Fruit fly (Drosophila melanogaster) whole organism, embryonic: ENCODE data around the gene CG4291.
A peak's percentile ranks its signal among the peaks of the same experiment; 100 is the strongest.

Experiments used
- CG10366 ChIP-seq: fragments of 200-800 bp; sonication (Bioruptor generic); IDR thresholded peaks from 2 replicates; pipeline ENCODE4 v1.3.6; 2022; ENCODE audit warnings: missing biosample characterization, missing genetic modification characterization
- CG11085 ChIP-seq: fragments of 200-800 bp; sonication (Bioruptor generic); IDR thresholded peaks from 2 replicates; pipeline ENCODE4 v1.3.6; 2022; ENCODE audit warnings: missing biosample characterization, missing genetic modification characterization
- CG11093 ChIP-seq: fragments of 200-800 bp; sonication (Bioruptor generic); IDR thresholded peaks from 3 replicates; pipeline ENCODE4 v1.3.6; 2022; ENCODE audit warnings: missing biosample characterization, missing genetic modification characterization
- CG12744 ChIP-seq: fragments of 200-800 bp; sonication (Bioruptor generic); optimal IDR thresholded peaks from 2 replicates; lab custom pipeline; 2016; ENCODE audit warnings: missing biosample characterization, missing genetic modification characterization
- CG13123 ChIP-seq: fragments of 200-800 bp; sonication (Bioruptor generic); optimal IDR thresholded peaks from 2 replicates; lab custom pipeline; 2016; ENCODE audit warnings: missing biosample characterization, missing genetic modification characterization
- CG14050 ChIP-seq: fragments of 200-800 bp; sonication (Bioruptor generic); IDR thresholded peaks from 3 replicates; pipeline ENCODE4 v1.3.6; 2022; ENCODE audit warnings: missing biosample characterization, missing genetic modification characterization
- CG15073 ChIP-seq: fragments of 200-800 bp; sonication (Bioruptor generic); optimal IDR thresholded peaks from 2 replicates; lab custom pipeline; 2016; ENCODE audit warnings: missing biosample characterization, missing genetic modification characterization
- CG16863 ChIP-seq: fragments of 200-800 bp; sonication (Bioruptor generic); optimal IDR thresholded peaks from 3 replicates; lab custom pipeline; 2016; ENCODE audit warnings: missing biosample characterization, missing genetic modification characterization
- CG17612 ChIP-seq: fragments of 200-800 bp; sonication (Bioruptor generic); IDR thresholded peaks from 2 replicates; pipeline ENCODE4 v1.3.6; 2022; ENCODE audit warnings: missing biosample characterization, missing genetic modification characterization
- CG18262 ChIP-seq: fragments of 200-800 bp; optimal IDR thresholded peaks from 3 replicates; lab custom pipeline; 2019; ENCODE audit warnings: missing biosample characterization, mild to moderate bottlenecking, missing genetic modification characterization, moderate library complexity
- CG18764 ChIP-seq: fragments of 200-800 bp; sonication (Bioruptor generic); optimal IDR thresholded peaks from 3 replicates; lab custom pipeline; 2016; ENCODE audit warnings: missing biosample characterization, missing genetic modification characterization
- CG2120 ChIP-seq: fragments of 200-800 bp; sonication (Bioruptor generic); optimal IDR thresholded peaks from 3 replicates; lab custom pipeline; 2016; ENCODE audit warnings: missing biosample characterization, missing genetic modification characterization
- CG2202 ChIP-seq: fragments of 200-800 bp; sonication (Bioruptor generic); optimal IDR thresholded peaks from 2 replicates; lab custom pipeline; 2018; ENCODE audit warnings: missing biosample characterization, mild to moderate bottlenecking, missing genetic modification characterization
- CG32532 ChIP-seq: fragments of 200-800 bp; sonication (Bioruptor generic); IDR thresholded peaks from 2 replicates; pipeline ENCODE4 v1.3.6; 2022; ENCODE audit warnings: missing biosample characterization, missing genetic modification characterization
- CG3838 ChIP-seq: fragments of 200-800 bp; sonication (Bioruptor generic); optimal IDR thresholded peaks from 3 replicates; lab custom pipeline; 2016; ENCODE audit warnings: missing biosample characterization, missing genetic modification characterization
- CG4282 ChIP-seq: fragments of 200-800 bp; sonication (Bioruptor generic); optimal IDR thresholded peaks from 2 replicates; lab custom pipeline; 2016; ENCODE audit warnings: missing biosample characterization, missing genetic modification characterization
- CG5180 ChIP-seq: fragments of 200-800 bp; sonication (Bioruptor generic); optimal IDR thresholded peaks from 3 replicates; lab custom pipeline; 2017; ENCODE audit warnings: missing biosample characterization, missing genetic modification characterization, mild to moderate bottlenecking, moderate library complexity, missing genetic modification reagents
- CG6654 ChIP-seq: fragments of 200-800 bp; sonication (Bioruptor generic); optimal IDR thresholded peaks from 2 replicates; lab custom pipeline; 2017; ENCODE audit warnings: missing biosample characterization, mild to moderate bottlenecking, missing genetic modification characterization
- CG8281 ChIP-seq: fragments of 200-800 bp; sonication (Bioruptor generic); optimal IDR thresholded peaks from 2 replicates; lab custom pipeline; 2018; ENCODE audit warnings: missing biosample characterization, mild to moderate bottlenecking, missing genetic modification characterization, moderate library complexity
- Drgx ChIP-seq: fragments of 200-800 bp; sonication (Bioruptor generic); IDR thresholded peaks from 2 replicates; pipeline ENCODE4 v1.3.6; 2022; ENCODE audit warnings: missing biosample characterization, missing genetic modification characterization
- E2f2 ChIP-seq: fragments of 200-800 bp; sonication (Bioruptor generic); IDR thresholded peaks from 2 replicates; pipeline ENCODE4 v1.3.6; 2022; ENCODE audit warnings: missing biosample characterization, missing genetic modification characterization
- Gug ChIP-seq: fragments of 200-800 bp; sonication (Bioruptor generic); IDR thresholded peaks from 4 replicates; pipeline ENCODE4 v1.3.6; 2022; ENCODE audit warnings: missing biosample characterization, missing genetic modification characterization
- H15 ChIP-seq: fragments of 200-800 bp; sonication (Bioruptor generic); IDR thresholded peaks from 3 replicates; pipeline ENCODE4 v1.3.6; 2022; ENCODE audit warnings: missing biosample characterization, missing genetic modification characterization
- Lhr ChIP-seq: fragments of 200-800 bp; sonication (Bioruptor generic); optimal IDR thresholded peaks from 3 replicates; lab custom pipeline; 2017; ENCODE audit warnings: mild to moderate bottlenecking, missing biosample characterization, missing genetic modification reagents, missing genetic modification characterization
- MESR4 ChIP-seq: fragments of 200-800 bp; sonication (Bioruptor generic); optimal IDR thresholded peaks from 2 replicates; lab custom pipeline; 2018; ENCODE audit warnings: missing biosample characterization, mild to moderate bottlenecking, missing genetic modification characterization, moderate library complexity
- Oaz ChIP-seq: fragments of 200-800 bp; sonication (Bioruptor generic); IDR thresholded peaks from 2 replicates; pipeline ENCODE4 v1.3.6; 2022; ENCODE audit warnings: missing biosample characterization, missing genetic modification characterization
- Optix ChIP-seq: fragments of 200-800 bp; sonication (Bioruptor generic); IDR thresholded peaks from 3 replicates; pipeline ENCODE4 v1.3.6; 2022; ENCODE audit warnings: missing biosample characterization, missing genetic modification characterization
- Sin3A ChIP-seq: fragments of >200 bp; optimal IDR thresholded peaks from 2 replicates; lab custom pipeline; 2018
- Six4 ChIP-seq: fragments of 200-800 bp; sonication (Bioruptor generic); optimal IDR thresholded peaks from 2 replicates; lab custom pipeline; 2016; ENCODE audit warnings: missing biosample characterization, missing genetic modification characterization
- Sox102F ChIP-seq: fragments of 200-800 bp; sonication (Bioruptor generic); optimal IDR thresholded peaks from 2 replicates; lab custom pipeline; 2018; ENCODE audit warnings: missing biosample characterization, mild to moderate bottlenecking, missing genetic modification characterization, moderate library complexity
- Xbp1 ChIP-seq: fragments of 200-800 bp; sonication (Bioruptor generic); optimal IDR thresholded peaks from 3 replicates; lab custom pipeline; 2016; ENCODE audit warnings: missing biosample characterization, mild to moderate bottlenecking, missing genetic modification characterization
- abd-A ChIP-seq: fragments of 200-800 bp; sonication (Bioruptor generic); optimal IDR thresholded peaks from 3 replicates; lab custom pipeline; 2019; ENCODE audit warnings: missing biosample characterization, mild to moderate bottlenecking, missing genetic modification characterization, moderate library complexity
- cato ChIP-seq: fragments of 200-800 bp; sonication (Bioruptor generic); optimal IDR thresholded peaks from 2 replicates; lab custom pipeline; 2016; ENCODE audit warnings: missing biosample characterization, missing genetic modification characterization, borderline replicate concordance
- emc ChIP-seq: fragments of 200-800 bp; sonication (Bioruptor generic); optimal IDR thresholded peaks from 2 replicates; lab custom pipeline; 2016; ENCODE audit warnings: missing biosample characterization, missing genetic modification characterization
- fd102C ChIP-seq: fragments of 200-800 bp; sonication (Bioruptor generic); optimal IDR thresholded peaks from 2 replicates; lab custom pipeline; 2018; ENCODE audit warnings: missing biosample characterization, mild to moderate bottlenecking, missing genetic modification characterization, moderate library complexity
- gce ChIP-seq: fragments of 200-800 bp; sonication (Bioruptor generic); IDR thresholded peaks from 3 replicates; pipeline ENCODE4 v1.3.6; 2022; ENCODE audit warnings: missing biosample characterization, missing genetic modification characterization
- gfzf ChIP-seq: fragments of 200-800 bp; sonication (Bioruptor generic); optimal IDR thresholded peaks from 2 replicates; lab custom pipeline; 2016; ENCODE audit warnings: missing biosample characterization, mild to moderate bottlenecking, missing genetic modification characterization, moderate library complexity
- grn ChIP-seq: fragments of 200-800 bp; sonication (Bioruptor generic); optimal IDR thresholded peaks from 3 replicates; lab custom pipeline; 2017; ENCODE audit warnings: missing biosample characterization, missing genetic modification characterization
- klu ChIP-seq: fragments of 200-800 bp; sonication (Bioruptor generic); IDR thresholded peaks from 2 replicates; pipeline ENCODE4 v1.3.6; 2022; ENCODE audit warnings: missing biosample characterization, missing genetic modification characterization
- maf-S ChIP-seq: fragments of 200-800 bp; sonication (Bioruptor generic); optimal IDR thresholded peaks from 2 replicates; lab custom pipeline; 2016; ENCODE audit warnings: missing biosample characterization, missing genetic modification characterization
- mirr ChIP-seq: fragments of 200-800 bp; sonication (Bioruptor generic); optimal IDR thresholded peaks from 3 replicates; lab custom pipeline; 2018; ENCODE audit warnings: missing biosample characterization, mild to moderate bottlenecking, missing genetic modification characterization
- nerfin-2 ChIP-seq: fragments of 200-800 bp; sonication (Bioruptor generic); IDR thresholded peaks from 2 replicates; pipeline ENCODE4 v1.3.6; 2022; ENCODE audit warnings: missing biosample characterization, missing genetic modification characterization; ENCODE audit not compliant: partially characterized antibody
- oc ChIP-seq: fragments of 200-800 bp; sonication (Bioruptor generic); optimal IDR thresholded peaks from 2 replicates; lab custom pipeline; 2018; ENCODE audit warnings: missing biosample characterization, mild to moderate bottlenecking, missing genetic modification characterization, moderate library complexity
- org-1 ChIP-seq: fragments of 200-800 bp; sonication (Bioruptor generic); optimal IDR thresholded peaks from 2 replicates; lab custom pipeline; 2017; ENCODE audit warnings: missing biosample characterization, missing genetic modification characterization
- otp ChIP-seq: fragments of 200-800 bp; sonication (Bioruptor generic); IDR thresholded peaks from 3 replicates; pipeline ENCODE4, ENCODE4 v1.3.6; 2022; ENCODE audit warnings: missing biosample characterization, missing genetic modification characterization
- pb ChIP-seq: fragments of 200-800 bp; sonication (Bioruptor generic); optimal IDR thresholded peaks from 3 replicates; lab custom pipeline; 2016; ENCODE audit warnings: missing biosample characterization, missing genetic modification characterization
- ranshi ChIP-seq: fragments of 200-800 bp; sonication (Bioruptor generic); IDR thresholded peaks from 2 replicates; pipeline ENCODE4 v1.3.6; 2022; ENCODE audit warnings: missing biosample characterization, missing genetic modification characterization
- slou ChIP-seq: fragments of 200-800 bp; sonication (Bioruptor generic); optimal IDR thresholded peaks from 3 replicates; lab custom pipeline; 2016; ENCODE audit warnings: missing biosample characterization, missing genetic modification characterization
- stwl ChIP-seq: fragments of 200-800 bp; sonication (Bioruptor generic); optimal IDR thresholded peaks from 3 replicates; lab custom pipeline; 2018; ENCODE audit warnings: missing biosample characterization, mild to moderate bottlenecking, missing genetic modification characterization, moderate library complexity
- twi ChIP-seq: fragments of 200-800 bp; optimal IDR thresholded peaks from 2 replicates; lab custom pipeline; 2019; ENCODE audit warnings: missing biosample characterization, mild to moderate bottlenecking, missing genetic modification characterization, moderate library complexity
- zfh1 ChIP-seq: fragments of 200-800 bp; sonication (Bioruptor generic); IDR thresholded peaks from 3 replicates; pipeline ENCODE4 v1.3.6; 2022; ENCODE audit warnings: missing biosample characterization, missing genetic modification characterization

CG4291 gene

DNA sequence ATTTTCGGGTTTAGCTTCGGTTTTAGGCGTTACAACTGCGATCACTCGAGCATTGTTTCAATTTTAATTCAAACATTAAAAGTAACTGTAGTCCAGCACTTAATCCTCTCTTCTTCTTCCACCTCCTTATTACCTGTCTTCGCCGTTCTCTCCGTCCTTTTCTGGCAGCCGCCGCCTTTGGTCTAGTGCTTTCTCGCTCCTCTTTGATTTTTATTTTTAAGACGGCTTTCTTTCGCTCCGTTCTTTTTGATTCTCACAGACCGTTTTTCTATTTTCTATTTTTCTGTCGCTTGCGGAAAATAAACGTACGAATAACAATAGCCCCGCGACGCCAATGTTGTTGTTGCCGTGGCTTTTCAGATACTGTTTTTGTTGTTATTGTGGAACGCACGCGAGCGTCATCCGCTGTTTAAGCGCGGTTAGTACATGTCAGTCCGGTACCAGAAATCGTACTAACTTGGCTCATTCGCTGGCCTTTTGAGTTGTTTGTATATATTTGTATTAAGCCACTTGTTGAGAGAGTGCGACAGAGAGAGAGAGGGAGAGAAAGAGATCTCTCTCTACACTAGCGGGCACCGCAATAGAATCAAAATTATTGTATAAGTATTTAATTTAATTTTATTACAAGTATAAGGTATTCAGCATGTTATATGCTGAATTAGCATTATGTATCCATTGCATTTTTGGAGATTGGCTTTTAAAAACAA, 15.5 kb upstream of the CG4291 start, which contains the start of gene aru (continued):
- TF ChIP-seq fd102C (GFP tag; lab: Kevin White, UChicago), result peak; percentile 37
- no peak for TF ChIP-seq zfh1
- no peak for TF ChIP-seq gfzf (GFP tag; lab: Kevin White, UChicago)
- TF ChIP-seq CG11085, result no peak
- TF ChIP-seq CG10366 (GFP tag; lab: Robert Waterston, UW), result no peak
- no peak for TF ChIP-seq org-1 (GFP tag; lab: Kevin White, UChicago)
- TF ChIP-seq CG18764 (GFP tag; lab: Kevin White, UChicago), result no peak
- TF ChIP-seq maf-S (GFP tag; lab: Kevin White, UChicago), result no peak
- TF ChIP-seq CG14050 (GFP tag; lab: Robert Waterston, UW), result no peak
- TF ChIP-seq gce (GFP tag; lab: Robert Waterston, UW), result no peak
- TF ChIP-seq Drgx, result peak; percentile 20; the same call in 1 of the 2 replicates
- TF ChIP-seq CG15073 (GFP tag; lab: Kevin White, UChicago), result no peak
- TF ChIP-seq Optix (GFP tag; lab: Robert Waterston, UW), result no peak
- TF ChIP-seq oc (tag; lab: Kevin White, UChicago), result peak; percentile 75
- TF ChIP-seq CG18262, result peak; percentile 45
- no peak for TF ChIP-seq stwl
- TF ChIP-seq emc (GFP tag; lab: Kevin White, UChicago), result no peak
- no peak; the same call in 1 of the 2 replicates for TF ChIP-seq CG32532 (GFP tag; lab: Robert Waterston, UW)
- no peak for TF ChIP-seq CG11093 (GFP tag; lab: Robert Waterston, UW)
- peak; percentile 12 for TF ChIP-seq Xbp1
- no peak for TF ChIP-seq CG4282 (GFP tag; lab: Kevin White, UChicago)
- TF ChIP-seq CG5180 (GFP tag; lab: Kevin White, UChicago), result peak; percentile 26
- no peak for TF ChIP-seq CG2120 (GFP tag; lab: Kevin White, UChicago)
- no peak for TF ChIP-seq CG17612
- TF ChIP-seq slou (GFP tag; lab: Kevin White, UChicago), result no peak
- TF ChIP-seq Oaz, result no peak
- TF ChIP-seq Sin3A (lab: Kevin White, UChicago), result no peak
- TF ChIP-seq E2f2 (GFP tag; lab: Robert Waterston, UW), result peak; percentile 29; the same call in 1 of the 2 replicates
- peak; percentile 32; the same call in 1 of the 2 replicates for TF ChIP-seq ranshi (GFP tag; lab: Robert Waterston, UW)
- no peak for TF ChIP-seq cato
- TF ChIP-seq Gug (GFP tag; lab: Robert Waterston, UW), result no peak
- no peak for TF ChIP-seq grn
- peak; percentile 17 for TF ChIP-seq CG2202 (tag; lab: Kevin White, UChicago)
- TF ChIP-seq CG3838, result no peak
- TF ChIP-seq pb, result no peak
- TF ChIP-seq CG6654, result no peak
- 0 out of 3 replicates have a peak, but pooled peaks have one; percentile 16 for TF ChIP-seq otp (GFP tag; lab: Robert Waterston, UW)
- TF ChIP-seq Lhr (GFP tag; lab: Kevin White, UChicago), result no peak
- TF ChIP-seq CG13123, result no peak
- TF ChIP-seq MESR4 (GFP tag; lab: Kevin White, UChicago), result no peak
- no peak for TF ChIP-seq CG12744 (GFP tag; lab: Kevin White, UChicago)
- TF ChIP-seq H15 (GFP tag; lab: Robert Waterston, UW), result no peak
- TF ChIP-seq CG8281 (tag; lab: Kevin White, UChicago), result no peak
- no peak for TF ChIP-seq Six4 (GFP tag; lab: Kevin White, UChicago)
- TF ChIP-seq CG16863, result no peak
- no peak for TF ChIP-seq twi
- TF ChIP-seq Sox102F (GFP tag; lab: Kevin White, UChicago), result peak; percentile 15
- TF ChIP-seq klu, result no peak
- no peak for TF ChIP-seq mirr (GFP tag; lab: Kevin White, UChicago)
- TF ChIP-seq nerfin-2 (GFP tag; lab: Robert Waterston, UW), result 0 out of 2 replicates have a peak, but pooled peaks have one; percentile 37
- no peak for TF ChIP-seq abd-A (tag; lab: Kevin White, UChicago)
